Worm (Caenorhabditis elegans): ENCODE results near the gene hyl-1.

The hyl-1 gene

ce11 chrIV:8530042-8531027 is 8.6 kb upstream of the hyl-1 start (continued):
- TF ChIP-seq hmg-11 (tag; optimal IDR thresholded peaks at IDR 0.05) (no peak), nhr-237 (tag; optimal IDR thresholded peaks at IDR 0.05) (no peak), nhr-25 (tag; optimal IDR thresholded peaks at IDR 0.05) (peak; percentile 48), elt-1 (tag; optimal IDR thresholded peaks at IDR 0.05) (peak; percentile 37), nhr-67 (tag; optimal IDR thresholded peaks at IDR 0.05) (no peak), ceh-9 (tag; optimal IDR thresholded peaks at IDR 0.05) (no peak), jun-1 (tag; optimal IDR thresholded peaks at IDR 0.05) (peak; percentile 95), eor-1 (tag; optimal IDR thresholded peaks at IDR 0.05) (no peak), nhr-28 (tag; optimal IDR thresholded peaks at IDR 0.05) (no peak), skn-1 (tag; optimal IDR thresholded peaks at IDR 0.05) (peak; percentile 45), ama-1 (optimal IDR thresholded peaks at IDR 0.05) (no peak), nhr-12 (tag; optimal IDR thresholded peaks at IDR 0.05) (no peak), mdl-1 (tag; optimal IDR thresholded peaks at IDR 0.05) (peak; percentile 73), nhr-23 (tag; optimal IDR thresholded peaks at IDR 0.05) (peak; percentile 92), nhr-11 (tag; optimal IDR thresholded peaks at IDR 0.05) (no peak), unc-62 (GFP tag; optimal IDR thresholded peaks at IDR 0.05) (peak; percentile 69), ceh-28 (tag; optimal IDR thresholded peaks at IDR 0.05) (peak; percentile 64)

ce11 chrIV:8532024-8532423 is 6.9 kb upstream of the hyl-1 start:
- TF ChIP-seq nhr-237 (tag; optimal IDR thresholded peaks at IDR 0.05), result no peak
- TF ChIP-seq egl-27 (tag; optimal IDR thresholded peaks at IDR 0.05), result no peak
- no peak for TF ChIP-seq jun-1 (tag; optimal IDR thresholded peaks at IDR 0.05)
- TF ChIP-seq pqm-1 (tag; optimal IDR thresholded peaks at IDR 0.05), result peak; percentile 74
- TF ChIP-seq fkh-2 (tag; optimal IDR thresholded peaks at IDR 0.05), result no peak
- TF ChIP-seq nhr-11 (tag; optimal IDR thresholded peaks at IDR 0.05), result no peak
- peak; percentile 92 for TF ChIP-seq elt-2 (tag; optimal IDR thresholded peaks at IDR 0.05)
- TF ChIP-seq pha-4 (tag; optimal IDR thresholded peaks at IDR 0.05), result peak; percentile 10
- no peak for TF ChIP-seq unc-62 (GFP tag; optimal IDR thresholded peaks at IDR 0.05)

- TF ChIP-seq zag-1 (tag; optimal IDR thresholded peaks at IDR 0.05) (no peak), pqm-1 (tag; optimal IDR thresholded peaks at IDR 0.05) (peak; percentile 62), lin-15B (tag; optimal IDR thresholded peaks at IDR 0.05) (no peak), elt-2 (tag; optimal IDR thresholded peaks at IDR 0.05) (peak; percentile 80), ztf-4 (tag; optimal IDR thresholded peaks at IDR 0.05) (no peak), ceh-82 (tag; optimal IDR thresholded peaks at IDR 0.05) (no peak), nfya-1 (tag; optimal IDR thresholded peaks at IDR 0.05; ENCODE audit: insufficient read depth) (peak; percentile 70), tbx-2 (tag; optimal IDR thresholded peaks at IDR 0.05) (no peak), ceh-9 (tag; optimal IDR thresholded peaks at IDR 0.05) (no peak)
These were observed 6.1 kb upstream of the hyl-1 start for ce11 chrIV:8532796-8533195.

DNA sequence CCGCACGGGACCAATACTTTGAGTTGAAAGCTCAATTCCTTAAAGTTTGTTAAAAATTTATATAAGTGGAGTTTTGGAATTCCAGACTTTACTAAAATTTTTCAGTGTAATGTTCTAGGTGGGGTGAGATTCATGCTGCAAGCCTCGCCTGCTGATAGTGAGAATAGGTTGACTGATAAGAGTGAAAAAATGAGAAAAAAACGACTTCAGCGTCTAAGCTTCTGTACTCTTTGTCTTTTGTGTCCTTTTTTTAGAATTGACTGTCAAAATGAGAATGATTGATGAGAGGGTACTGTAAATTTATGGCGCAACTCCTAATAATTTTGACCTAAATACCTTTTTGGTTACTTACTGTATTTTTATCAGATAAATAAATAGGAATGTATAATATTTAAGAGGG is 4.7 kb upstream of the hyl-1 start:
- TF ChIP-seq nhr-25 (tag; optimal IDR thresholded peaks at IDR 0.05), result no peak
- no peak for TF ChIP-seq mml-1 (tag; optimal IDR thresholded peaks at IDR 0.05)
- TF ChIP-seq nhr-11 (tag; optimal IDR thresholded peaks at IDR 0.05), result no peak
- peak; percentile 8 for TF ChIP-seq pha-4 (tag; optimal IDR thresholded peaks at IDR 0.05)
- peak; percentile 25 for TF ChIP-seq egl-27 (tag; optimal IDR thresholded peaks at IDR 0.05)
- TF ChIP-seq pqm-1 (tag; optimal IDR thresholded peaks at IDR 0.05), result peak; percentile 43
- TF ChIP-seq elt-2 (tag; optimal IDR thresholded peaks at IDR 0.05), result peak; percentile 77

DNA sequence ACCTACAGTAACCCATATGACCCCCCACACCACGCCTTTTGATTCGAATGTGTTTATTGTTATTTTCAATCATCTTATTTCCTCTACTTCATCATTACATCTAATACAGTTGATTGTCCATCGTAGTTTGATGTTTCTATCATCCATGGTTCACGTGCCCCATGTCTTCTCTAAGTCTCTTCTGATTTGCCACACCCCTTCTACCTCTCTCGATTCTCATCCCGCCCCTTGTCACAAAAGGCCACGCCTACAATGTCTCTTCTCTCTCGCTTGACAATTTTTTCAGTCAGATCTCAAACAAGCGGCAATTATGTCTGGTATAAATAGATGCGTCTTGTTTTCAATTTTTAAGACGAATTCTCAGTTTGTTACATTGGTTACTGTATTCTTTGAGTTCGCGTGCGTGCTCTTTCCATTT is 3.9 kb upstream of the hyl-1 start:
- TF ChIP-seq mml-1 (tag; optimal IDR thresholded peaks at IDR 0.05) (peak; percentile 54), egl-27 (tag; optimal IDR thresholded peaks at IDR 0.05) (no peak), nfya-1 (tag; optimal IDR thresholded peaks at IDR 0.05; ENCODE audit: insufficient read depth) (peak; percentile 73), fkh-2 (tag; optimal IDR thresholded peaks at IDR 0.05) (no peak), unc-39 (tag; optimal IDR thresholded peaks at IDR 0.05) (no peak), nhr-77 (tag; optimal IDR thresholded peaks at IDR 0.05) (no peak), jun-1 (tag; optimal IDR thresholded peaks at IDR 0.05) (no peak), skn-1 (tag; optimal IDR thresholded peaks at IDR 0.05) (peak; percentile 23), elt-3 (tag; optimal IDR thresholded peaks at IDR 0.05) (peak in 1 of 3 experiments; percentile 6), ceh-82 (tag; optimal IDR thresholded peaks at IDR 0.05) (no peak), lin-15B (tag; optimal IDR thresholded peaks at IDR 0.05) (no peak), elt-1 (tag; optimal IDR thresholded peaks at IDR 0.05) (no peak), nhr-43 (tag; optimal IDR thresholded peaks at IDR 0.05; ENCODE audit: poor library complexity, severe bottlenecking) (peak; percentile 84), zag-1 (tag; optimal IDR thresholded peaks at IDR 0.05) (no peak), egl-5 (tag; optimal IDR thresholded peaks at IDR 0.05) (no peak), nhr-28 (tag; optimal IDR thresholded peaks at IDR 0.05) (no peak), ztf-4 (tag; optimal IDR thresholded peaks at IDR 0.05) (no peak), lin-39 (tag; optimal IDR thresholded peaks at IDR 0.05) (no peak), nhr-23 (tag; optimal IDR thresholded peaks at IDR 0.05) (peak; percentile 63), daf-12 (tag; optimal IDR thresholded peaks at IDR 0.05) (no peak), tbx-2 (tag; optimal IDR thresholded peaks at IDR 0.05) (no peak), aly-2 (tag; optimal IDR thresholded peaks at IDR 0.05) (no peak), nhr-25 (tag; optimal IDR thresholded peaks at IDR 0.05) (peak; percentile 71), eor-1 (tag; optimal IDR thresholded peaks at IDR 0.05) (no peak), hmg-11 (tag; optimal IDR thresholded peaks at IDR 0.05) (no peak), ZK546.5 (tag; optimal IDR thresholded peaks at IDR 0.05) (no peak), sea-2 (GFP tag; optimal IDR thresholded peaks at IDR 0.05) (no peak), nhr-67 (tag; optimal IDR thresholded peaks at IDR 0.05) (no peak), ztf-11 (tag; optimal IDR thresholded peaks at IDR 0.05) (no peak)
